Worm (Caenorhabditis elegans) whole organism, mixed stage, embryonic: ENCODE data around the gene T05G5.4.

Experiments used
- elt-1 ChIP-seq: sonication (generic microtip); optimal IDR thresholded peaks from 2 replicates; lab custom pipeline; 2017; ENCODE audit warnings: missing genetic modification characterization, mild to moderate bottlenecking, missing compliant biosample characterization, antibody characterized with exemption, moderate library complexity, borderline replicate concordance; ENCODE audit not compliant: insufficient read depth
- pha-4 ChIP-seq: fragments of 150-350 bp; optimal IDR thresholded peaks from 2 replicates; lab custom pipeline; 2018; ENCODE audit warnings: missing biosample characterization, missing genetic modification reagents, missing genetic modification characterization

ce11 chrIII:9757414-9757813 lies 8.7 kb downstream of the T05G5.4 start, which contains the start of gene vps-53:
- TF ChIP-seq elt-1 (no peak), pha-4 (tag; lab: Kevin White, UChicago) (no peak)
